Worm (Caenorhabditis elegans): ENCODE data around the gene K02F6.7.
"Not testable (repeated sequence)": the region's sequence is repeated elsewhere in the genome, so short reads cannot be mapped to it uniquely, and the experiment has no call there.

ce11 chrII:2534459-2534858 lies 3.2 kb downstream of the K02F6.7 start, which contains the start of gene K02F6.5:
- TF ChIP-seq nhr-11, nhr-237 (tag; optimal IDR thresholded peaks at IDR 0.05): not testable (repeated sequence)
